Worm (Caenorhabditis elegans): ENCODE data around the gene cdkl-1.

DNA sequence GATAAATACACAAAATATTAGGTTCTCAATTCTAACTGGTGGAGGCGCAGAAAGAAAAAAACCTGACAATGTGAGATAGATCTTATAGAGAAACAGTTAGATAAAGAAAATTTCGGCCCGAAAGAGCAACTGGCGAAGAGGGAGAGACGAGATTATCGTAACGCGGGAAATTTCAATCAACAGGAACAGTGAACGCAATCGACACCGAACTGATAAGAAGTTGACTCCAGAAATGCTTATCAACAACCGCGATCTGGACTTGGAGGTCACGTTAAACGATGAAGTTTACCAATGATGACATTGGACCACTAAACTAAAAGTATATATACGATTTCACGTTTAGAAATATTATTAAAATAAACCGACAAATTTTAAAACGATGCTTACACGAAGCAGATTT is 22.3 kb upstream of the cdkl-1 start:
- TF ChIP-seq W03F9.2 (tag; optimal IDR thresholded peaks at IDR 0.05): no peak
- no peak for TF ChIP-seq him-1 (tag; optimal IDR thresholded peaks at IDR 0.05)
- peak; percentile 25 for TF ChIP-seq dao-5 (tag; optimal IDR thresholded peaks at IDR 0.05)
